Worm (Caenorhabditis elegans) whole organism, L3 larva: ENCODE measurements around the gene ZC262.2.

Source experiments
- ceh-16 ChIP-seq: sonication (generic microtip); optimal IDR thresholded peaks from 2 replicates; lab custom pipeline; 2017; ENCODE audit warnings: missing biosample characterization, missing genetic modification characterization
- elt-1 ChIP-seq: fragments of 150-350 bp; optimal IDR thresholded peaks from 2 replicates; lab custom pipeline; 2014; ENCODE audit warnings: missing biosample characterization, missing genetic modification characterization
- elt-2 ChIP-seq: sonication (generic microtip); optimal IDR thresholded peaks from 2 replicates; lab custom pipeline; 2016; ENCODE audit warnings: missing genetic modification reagents, mild to moderate bottlenecking, missing genetic modification characterization, missing compliant biosample characterization
- fos-1 ChIP-seq: fragments of 150-350 bp; optimal IDR thresholded peaks from 2 replicates; lab custom pipeline; 2014; ENCODE audit warnings: missing biosample characterization, missing genetic modification characterization
- nhr-11 ChIP-seq: fragments of 150-350 bp; optimal IDR thresholded peaks from 2 replicates; lab custom pipeline; 2014; ENCODE audit warnings: missing biosample characterization, missing genetic modification characterization
- pha-4 ChIP-seq: fragments of 150-350 bp; optimal IDR thresholded peaks from 2 replicates; lab custom pipeline; 2014; ENCODE audit warnings: missing biosample characterization, missing genetic modification reagents, missing genetic modification characterization
- snpc-4 ChIP-seq: fragments of 150-350 bp; optimal IDR thresholded peaks from 2 replicates; lab custom pipeline; 2014; ENCODE audit warnings: missing biosample characterization, missing genetic modification characterization
- unc-62 ChIP-seq: fragments of 150-350 bp; sonication (generic microtip); optimal IDR thresholded peaks from 4 replicates; lab custom pipeline; 2014; ENCODE audit warnings: missing biosample characterization, missing genetic modification reagents, missing genetic modification characterization
- zag-1 ChIP-seq: fragments of 150-350 bp; optimal IDR thresholded peaks from 2 replicates; lab custom pipeline; 2014; ENCODE audit warnings: missing biosample characterization, missing genetic modification characterization

DNA sequence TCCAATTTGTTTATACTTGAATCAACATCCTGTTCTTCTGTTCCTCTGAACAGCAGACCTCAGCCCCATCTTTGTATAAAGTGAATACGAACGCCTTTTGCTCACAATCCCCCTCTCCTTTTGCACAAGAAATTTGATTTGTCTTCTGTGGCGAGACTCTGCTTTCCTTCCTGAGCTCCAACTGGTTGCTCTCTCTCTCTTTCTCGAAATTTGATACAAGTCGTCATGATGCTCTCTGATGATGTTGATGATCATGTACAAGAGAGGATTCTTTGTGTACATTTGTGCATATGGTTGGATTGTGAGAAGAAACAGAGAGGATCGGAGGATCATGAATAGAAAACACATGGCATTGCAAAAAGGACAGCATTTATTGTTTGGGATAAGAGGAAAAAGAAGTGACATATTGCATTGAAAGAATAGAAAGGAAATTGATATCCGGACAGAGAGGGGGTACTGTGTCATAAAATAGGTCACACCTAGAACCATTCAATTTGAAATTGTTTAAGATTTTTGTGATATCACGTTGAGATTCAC, 30.9 kb upstream of the ZC262.2 start:
- TF ChIP-seq nhr-11 (tag; lab: Kevin White, UChicago): no peak
- TF ChIP-seq ceh-16 (tag; lab: Kevin White, UChicago): no peak
- TF ChIP-seq elt-1: no peak
- no peak for TF ChIP-seq snpc-4 (tag; lab: Kevin White, UChicago)
- no peak for TF ChIP-seq zag-1 (tag; lab: Kevin White, UChicago)
- TF ChIP-seq unc-62: no peak
- no peak for TF ChIP-seq pha-4 (tag; lab: Kevin White, UChicago)
- TF ChIP-seq elt-2 (tag; lab: Kevin White, UChicago): no peak
- no peak for TF ChIP-seq fos-1 (tag; lab: Kevin White, UChicago)
